Fruit fly (Drosophila melanogaster) Kc167 (cell line): ENCODE measurements around the gene mthl8.

Source experiments
- Myc ChIP-seq: fragments of >200 bp; optimal IDR thresholded peaks from 2 replicates; lab custom pipeline; 2017; ENCODE audit warnings: missing external identifiers
- Sin3A ChIP-seq: fragments of >200 bp; optimal IDR thresholded peaks from 2 replicates; lab custom pipeline; 2018; ENCODE audit warnings: missing external identifiers
- h ChIP-seq: fragments of >200 bp; optimal IDR thresholded peaks from 3 replicates; lab custom pipeline; 2018; ENCODE audit warnings: missing external identifiers
- psq ChIP-seq: fragments of >200 bp; optimal IDR thresholded peaks from 2 replicates; lab custom pipeline; 2017; ENCODE audit warnings: missing external identifiers
- ttk ChIP-seq: sonication (Bioruptor generic); optimal IDR thresholded peaks from 2 replicates; lab custom pipeline; 2017; ENCODE audit warnings: missing external identifiers

dm6 chr3L:26690-27271 lies 4.6 kb downstream of the mthl8 start:
- no peak for TF ChIP-seq Sin3A (lab: Kevin White, UChicago)
- TF ChIP-seq ttk (lab: Kevin White, UChicago) = no peak
- no peak for TF ChIP-seq psq (lab: Kevin White, UChicago)
- no peak for TF ChIP-seq Myc (lab: Kevin White, UChicago)
- no peak for TF ChIP-seq h (lab: Kevin White, UChicago)
